Worm (Caenorhabditis elegans): ENCODE measurements around the gene tyra-3.

Gene tyra-3

ce11 chrX:4981579-4981978 is 33.7 kb downstream of the tyra-3 start:
- TF ChIP-seq lin-13 (GFP tag; optimal IDR thresholded peaks at IDR 0.05) (no peak), unc-55 (GFP tag; optimal IDR thresholded peaks at IDR 0.05) (no peak), nhr-11 (tag; optimal IDR thresholded peaks at IDR 0.05) (no peak), nhr-10 (tag; optimal IDR thresholded peaks at IDR 0.05) (no peak), mdl-1 (tag; optimal IDR thresholded peaks at IDR 0.05) (no peak), unc-62 (GFP tag; optimal IDR thresholded peaks at IDR 0.05) (no peak), lin-39 (tag; optimal IDR thresholded peaks at IDR 0.05) (no peak), crh-2 (tag; optimal IDR thresholded peaks at IDR 0.05) (no peak), zag-1 (tag; optimal IDR thresholded peaks at IDR 0.05) (no peak), nhr-25 (tag; optimal IDR thresholded peaks at IDR 0.05) (no peak)

ce11 chrX:4982009-4982625 is 34.3 kb downstream of the tyra-3 start:
- no peak for TF ChIP-seq ztf-11 (tag; optimal IDR thresholded peaks at IDR 0.05)
- TF ChIP-seq mab-5 (tag; optimal IDR thresholded peaks at IDR 0.05): peak; percentile 41
- peak; percentile 39 for TF ChIP-seq nhr-6 (tag; optimal IDR thresholded peaks at IDR 0.05)
- peak; percentile 49 for TF ChIP-seq crh-2 (tag; optimal IDR thresholded peaks at IDR 0.05)
- no peak for TF ChIP-seq fos-1 (tag; optimal IDR thresholded peaks at IDR 0.05)
- TF ChIP-seq nhr-11 (tag; optimal IDR thresholded peaks at IDR 0.05): no peak
- TF ChIP-seq unc-55 (GFP tag; optimal IDR thresholded peaks at IDR 0.05): peak; percentile 57
- no peak for TF ChIP-seq unc-62 (GFP tag; optimal IDR thresholded peaks at IDR 0.05)
- no peak for TF ChIP-seq ceh-16 (tag; optimal IDR thresholded peaks at IDR 0.05)
- TF ChIP-seq mdl-1 (tag; optimal IDR thresholded peaks at IDR 0.05): peak; percentile 37 to 38
- peak; percentile 46 for TF ChIP-seq lin-11 (tag; optimal IDR thresholded peaks at IDR 0.05)
- no peak for TF ChIP-seq R02D3.7 (tag; optimal IDR thresholded peaks at IDR 0.05)
- peak; percentile 88 for TF ChIP-seq zag-1 (tag; optimal IDR thresholded peaks at IDR 0.05)
- TF ChIP-seq aly-2 (tag; optimal IDR thresholded peaks at IDR 0.05): no peak
- TF ChIP-seq gmeb-1 (tag; optimal IDR thresholded peaks at IDR 0.05): no peak
- TF ChIP-seq sem-4 (tag; optimal IDR thresholded peaks at IDR 0.05): peak; percentile 55
- TF ChIP-seq blmp-1 (tag; optimal IDR thresholded peaks at IDR 0.05; ENCODE audit: insufficient read depth): no peak
- peak; percentile 57 for TF ChIP-seq Y55F3AM.14 (GFP tag; optimal IDR thresholded peaks at IDR 0.05)
- peak; percentile 60 for TF ChIP-seq nhr-129 (tag; optimal IDR thresholded peaks at IDR 0.05)
- no peak for TF ChIP-seq nhr-10 (tag; optimal IDR thresholded peaks at IDR 0.05)
- peak; percentile 65 for TF ChIP-seq sma-9 (GFP tag; optimal IDR thresholded peaks at IDR 0.05)
- no peak for TF ChIP-seq sma-9 (tag; optimal IDR thresholded peaks at IDR 0.05)
- no peak for TF ChIP-seq nhr-23 (tag; optimal IDR thresholded peaks at IDR 0.05)
- no peak for TF ChIP-seq alr-1 (tag; optimal IDR thresholded peaks at IDR 0.05)
- no peak for TF ChIP-seq nhr-21 (tag; optimal IDR thresholded peaks at IDR 0.05)
- TF ChIP-seq egl-27 (tag; optimal IDR thresholded peaks at IDR 0.05): no peak
- peak; percentile 47 for TF ChIP-seq C34F6.9 (tag; optimal IDR thresholded peaks at IDR 0.05)
- peak in 1 of 2 experiments; percentile 58 for TF ChIP-seq lsy-2 (tag; optimal IDR thresholded peaks at IDR 0.05)
- no peak for TF ChIP-seq mbf-1 (tag; optimal IDR thresholded peaks at IDR 0.05)
- TF ChIP-seq nhr-77 (tag; optimal IDR thresholded peaks at IDR 0.05): no peak
- no peak for TF ChIP-seq nhr-25 (tag; optimal IDR thresholded peaks at IDR 0.05)
- peak; percentile 35 for TF ChIP-seq F13H6.1 (tag; optimal IDR thresholded peaks at IDR 0.05)
- no peak for TF ChIP-seq ztf-4 (tag; optimal IDR thresholded peaks at IDR 0.05)
- TF ChIP-seq ZK546.5 (tag; optimal IDR thresholded peaks at IDR 0.05): no peak
- no peak for TF ChIP-seq elt-1 (tag; optimal IDR thresholded peaks at IDR 0.05)
- TF ChIP-seq unc-39 (tag; optimal IDR thresholded peaks at IDR 0.05): no peak
- TF ChIP-seq sma-3 (GFP tag; optimal IDR thresholded peaks at IDR 0.05): no peak
- TF ChIP-seq lin-13 (GFP tag; optimal IDR thresholded peaks at IDR 0.05): no peak
- no peak for TF ChIP-seq elt-3 (tag; optimal IDR thresholded peaks at IDR 0.05)
- no peak for TF ChIP-seq ceh-82 (tag; optimal IDR thresholded peaks at IDR 0.05)

- TF ChIP-seq fos-1 (tag; optimal IDR thresholded peaks at IDR 0.05) (no peak), nhr-6 (tag; optimal IDR thresholded peaks at IDR 0.05) (no peak), lin-11 (tag; optimal IDR thresholded peaks at IDR 0.05) (no peak), mbf-1 (tag; optimal IDR thresholded peaks at IDR 0.05) (no peak), dmd-4 (tag; optimal IDR thresholded peaks at IDR 0.05) (no peak)
Measured at ce11 chrX:4986354-4986753, 38.5 kb downstream of the tyra-3 start.
